Fruit fly (Drosophila melanogaster): ENCODE measurements around the gene mat.

DNA sequence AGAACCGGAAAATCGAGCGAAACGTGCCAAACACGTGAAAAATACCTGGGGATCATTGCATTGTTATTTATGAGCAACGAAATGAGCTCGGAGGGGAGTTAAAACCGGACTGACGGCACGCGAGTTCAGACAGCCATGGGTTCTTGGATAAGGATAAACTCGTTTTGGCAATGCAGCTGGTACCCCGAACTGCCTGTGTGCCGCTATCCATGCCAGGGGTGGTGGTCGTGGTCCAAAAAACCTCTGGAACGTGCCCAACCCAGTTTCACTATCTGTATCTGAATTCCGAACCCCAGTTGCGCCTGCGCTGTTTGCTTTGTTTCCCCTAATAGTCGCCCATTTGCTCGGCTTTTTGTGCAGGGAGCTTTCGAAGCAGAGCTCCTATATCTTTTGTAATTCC, 3.4 kb upstream of the mat start:
- no peak for TF ChIP-seq insv (optimal IDR thresholded peaks at IDR 0.05)
- no peak for TF ChIP-seq psq (optimal IDR thresholded peaks at IDR 0.05)
- no peak for TF ChIP-seq ttk (optimal IDR thresholded peaks at IDR 0.05)
- TF ChIP-seq Sin3A (optimal IDR thresholded peaks at IDR 0.05) = no peak
- TF ChIP-seq h (optimal IDR thresholded peaks at IDR 0.05) = no peak
- no peak for TF ChIP-seq Myc (optimal IDR thresholded peaks at IDR 0.05)

All from Kc167 (cell line).